Worm (Caenorhabditis elegans): ENCODE results near the gene C03G5.14.

The C03G5.14 gene

ce11 chrX:8521614-8522013, at the start of gene C03G5.14:
TSS of gene C03G5.14 (plus strand) at chrX:8521914.
- TF ChIP-seq lim-6 (tag; optimal IDR thresholded peaks at IDR 0.05) (no peak), hlh-6 (tag; optimal IDR thresholded peaks at IDR 0.05) (no peak), hlh-15 (tag; optimal IDR thresholded peaks at IDR 0.05) (no peak), pat-9 (tag; optimal IDR thresholded peaks at IDR 0.05) (no peak), unc-3 (GFP tag; conservative IDR thresholded peaks at IDR 0.05) (no peak), unc-3 (tag; optimal IDR thresholded peaks at IDR 0.05) (no peak), pqm-1 (tag; optimal IDR thresholded peaks at IDR 0.05) (no peak), zip-5 (tag; optimal IDR thresholded peaks at IDR 0.05) (no peak), hlh-30 (tag; optimal IDR thresholded peaks at IDR 0.05; ENCODE audit: insufficient read depth) (no peak), ceh-45 (GFP tag; IDR thresholded peaks at IDR 0.05) (no peak)

ce11 chrX:8473468-8473867, 48.2 kb upstream of the C03G5.14 start:
- TF ChIP-seq K09A11.1 (tag; optimal IDR thresholded peaks at IDR 0.05; ENCODE audit: insufficient read depth) (no peak), ref-2 (tag; optimal IDR thresholded peaks at IDR 0.05) (no peak), pat-9 (tag; optimal IDR thresholded peaks at IDR 0.05) (no peak), syd-9 (tag; optimal IDR thresholded peaks at IDR 0.05) (no peak), elt-2 (tag; optimal IDR thresholded peaks at IDR 0.05) (peak; percentile 84)

- TF ChIP-seq hlh-30 (tag; optimal IDR thresholded peaks at IDR 0.05; ENCODE audit: insufficient read depth) (peak; percentile 13), sox-4 (tag; optimal IDR thresholded peaks at IDR 0.05) (no peak)
These were observed 46.6 kb upstream of the C03G5.14 start for ce11 chrX:8475142-8475541.

ce11 chrX:8475759-8476228, 45.9 kb upstream of the C03G5.14 start, which contains the start of gene nhr-14:
TSS of gene nhr-14 (minus strand) at chrX:8476178.
- TF ChIP-seq lin-11 (tag; optimal IDR thresholded peaks at IDR 0.05): no peak
- no peak for TF ChIP-seq pax-1 (tag; optimal IDR thresholded peaks at IDR 0.05)
- TF ChIP-seq ets-4 (tag; optimal IDR thresholded peaks at IDR 0.05): no peak
- no peak for TF ChIP-seq hlh-6 (tag; optimal IDR thresholded peaks at IDR 0.05)
- TF ChIP-seq mec-3 (tag; optimal IDR thresholded peaks at IDR 0.05; ENCODE audit: borderline replicate concordance): no peak
- no peak for TF ChIP-seq ceh-45 (GFP tag; IDR thresholded peaks at IDR 0.05)
- TF ChIP-seq sox-2 (GFP tag; IDR thresholded peaks at IDR 0.05): no peak
- no peak for TF ChIP-seq fkh-6 (tag; optimal IDR thresholded peaks at IDR 0.05)
- no peak for TF ChIP-seq npax-4 (tag; optimal IDR thresholded peaks at IDR 0.05)
- TF ChIP-seq nfya-1 (tag; optimal IDR thresholded peaks at IDR 0.05): no peak
- no peak for TF ChIP-seq syd-9 (tag; optimal IDR thresholded peaks at IDR 0.05)

ce11 chrX:8476308-8476707, 45.4 kb upstream of the C03G5.14 start:
- TF ChIP-seq pqm-1 (tag; optimal IDR thresholded peaks at IDR 0.05) (no peak), K09A11.1 (tag; optimal IDR thresholded peaks at IDR 0.05; ENCODE audit: insufficient read depth) (no peak), fkh-10 (GFP tag; optimal IDR thresholded peaks at IDR 0.05) (peak; percentile 58), C38D4.7 (GFP tag; optimal IDR thresholded peaks at IDR 0.05) (no peak), unc-86 (tag; optimal IDR thresholded peaks at IDR 0.05) (no peak)

- TF ChIP-seq F13H6.1 (tag; optimal IDR thresholded peaks at IDR 0.05) (peak; percentile 22), ztf-16 (tag; optimal IDR thresholded peaks at IDR 0.05) (peak; percentile 20), fkh-10 (GFP tag; optimal IDR thresholded peaks at IDR 0.05) (no peak), elt-2 (tag; optimal IDR thresholded peaks at IDR 0.05) (peak; percentile 58), nfya-1 (tag; optimal IDR thresholded peaks at IDR 0.05) (peak; percentile 48), pros-1 (tag; optimal IDR thresholded peaks at IDR 0.05) (peak; percentile 27), ttx-3 (tag; optimal IDR thresholded peaks at IDR 0.05) (no peak), ceh-31 (tag; optimal IDR thresholded peaks at IDR 0.05) (peak; percentile 19)
These were observed 44.5 kb upstream of the C03G5.14 start for ce11 chrX:8477048-8477806.

Data from whole organism, late embryonic.